Fruit fly (Drosophila melanogaster): ENCODE results near the gene Sr-CIV.
A peak's percentile ranks its signal among the peaks of the same experiment; 100 is the strongest.

Sr-CIV gene

dm6 chr2L:3534227-3534842, 10.5 kb upstream of the Sr-CIV start (continued):
- TF ChIP-seq Nf-YC (tag; optimal IDR thresholded peaks at IDR 0.05) (peak; percentile 87), bbx (GFP tag; IDR thresholded peaks at IDR 0.05; ENCODE audit: partially characterized antibody) (no peak), CG13296 (GFP tag; optimal IDR thresholded peaks at IDR 0.05) (no peak), CG12236 (GFP tag; optimal IDR thresholded peaks at IDR 0.05) (peak; percentile 39), emc (GFP tag; optimal IDR thresholded peaks at IDR 0.05) (no peak), CG12744 (GFP tag; optimal IDR thresholded peaks at IDR 0.05) (no peak), CG11093 (GFP tag; IDR thresholded peaks at IDR 0.05) (peak; percentile 59; the same call in 1 of the 3 replicates), vnd (GFP tag; IDR thresholded peaks at IDR 0.05; ENCODE audit: partially characterized antibody) (no peak), Blimp-1 (GFP tag; optimal IDR thresholded peaks at IDR 0.05) (peak; percentile 70), Dek (tag; optimal IDR thresholded peaks at IDR 0.05) (peak; percentile 20), CG30431 (GFP tag; optimal IDR thresholded peaks at IDR 0.05) (peak; percentile 11), YL-1 (GFP tag; optimal IDR thresholded peaks at IDR 0.05) (no peak), CG1602 (GFP tag; optimal IDR thresholded peaks at IDR 0.05) (peak; percentile 48), bigmax (GFP tag; optimal IDR thresholded peaks at IDR 0.05) (no peak), sima (GFP tag; optimal IDR thresholded peaks at IDR 0.05) (no peak), yki (optimal IDR thresholded peaks at IDR 0.05) (peak; percentile 22), chn (GFP tag; optimal IDR thresholded peaks at IDR 0.05) (no peak), Hand (GFP tag; optimal IDR thresholded peaks at IDR 0.05) (no peak), CG31365 (tag; optimal IDR thresholded peaks at IDR 0.05) (no peak), CG4282 (GFP tag; optimal IDR thresholded peaks at IDR 0.05) (no peak), Mad (GFP tag; optimal IDR thresholded peaks at IDR 0.05) (no peak), CG14441 (GFP tag; IDR thresholded peaks at IDR 0.05) (peak; percentile 51), kni (GFP tag; optimal IDR thresholded peaks at IDR 0.05) (no peak), HLH54F (GFP tag; optimal IDR thresholded peaks at IDR 0.05) (peak; percentile 46), wor (GFP tag; IDR thresholded peaks at IDR 0.05) (0 out of 2 replicates have a peak, but pooled peaks have one; percentile 26), Chrac-16 (GFP tag; optimal IDR thresholded peaks at IDR 0.05) (peak; percentile 50), tup (GFP tag; optimal IDR thresholded peaks at IDR 0.05) (no peak), rib (GFP tag; IDR thresholded peaks at IDR 0.05) (no peak), Hsf (GFP tag; optimal IDR thresholded peaks at IDR 0.05) (peak; percentile 31), CG8765 (GFP tag; IDR thresholded peaks at IDR 0.05) (no peak), E2f1 (GFP tag; IDR thresholded peaks at IDR 0.05) (peak; percentile 55), CG7987 (GFP tag; optimal IDR thresholded peaks at IDR 0.05) (no peak), CG2678 (tag; optimal IDR thresholded peaks at IDR 0.05) (peak; percentile 59), CG14050 (GFP tag; IDR thresholded peaks at IDR 0.05) (peak; percentile 28; the same call in 1 of the 3 replicates), gro (GFP tag; optimal IDR thresholded peaks at IDR 0.05) (peak; percentile 28), ewg (GFP tag; optimal IDR thresholded peaks at IDR 0.05) (peak; percentile 44), Ssrp (tag; optimal IDR thresholded peaks at IDR 0.05) (peak; percentile 61), sisA (GFP tag; IDR thresholded peaks at IDR 0.05) (peak; percentile 72), CG6683 (GFP tag; optimal IDR thresholded peaks at IDR 0.05) (no peak), Lhr (GFP tag; optimal IDR thresholded peaks at IDR 0.05) (no peak), CG32772 (GFP tag; IDR thresholded peaks at IDR 0.05) (peak; percentile 47; the same call in 1 of the 2 replicates), eyg (GFP tag; optimal IDR thresholded peaks at IDR 0.05) (peak; percentile 23), org-1 (GFP tag; optimal IDR thresholded peaks at IDR 0.05) (no peak), Xbp1 (GFP tag; optimal IDR thresholded peaks at IDR 0.05) (peak; percentile 67), CG11696 (GFP tag; IDR thresholded peaks at IDR 0.05) (no peak; the same call in 1 of the 2 replicates), fd96Cb (tag; optimal IDR thresholded peaks at IDR 0.05) (peak; percentile 71), CG17328 (GFP tag; IDR thresholded peaks at IDR 0.05) (peak; percentile 65; the same call in 1 of the 2 replicates), sob (GFP tag; IDR thresholded peaks at IDR 0.05) (peak; percentile 77), Drgx (GFP tag; IDR thresholded peaks at IDR 0.05) (peak; percentile 85), pnt (GFP tag; optimal IDR thresholded peaks at IDR 0.05) (peak; percentile 36), nerfin-1 (tag; optimal IDR thresholded peaks at IDR 0.05) (peak; percentile 15)

All from whole organism, embryonic.